Fruit fly (Drosophila melanogaster): ENCODE data around the gene CG4080.

dm6 chr3L:9438858-9439257 lies 39.8 kb upstream of the CG4080 start:
- TF ChIP-seq rib (GFP tag; IDR thresholded peaks at IDR 0.05), result no peak
- no peak for TF ChIP-seq CrebB (tag; optimal IDR thresholded peaks at IDR 0.05)
- TF ChIP-seq wek (GFP tag; optimal IDR thresholded peaks at IDR 0.05), result no peak
- no peak for TF ChIP-seq CG1529 (GFP tag; optimal IDR thresholded peaks at IDR 0.05)
- no peak for TF ChIP-seq CG12659 (GFP tag; optimal IDR thresholded peaks at IDR 0.05)
- no peak for TF ChIP-seq HLHmδ (GFP tag; optimal IDR thresholded peaks at IDR 0.05)
- TF ChIP-seq E2f2 (GFP tag; IDR thresholded peaks at IDR 0.05), result no peak
- no peak for TF ChIP-seq CG12104 (GFP tag; optimal IDR thresholded peaks at IDR 0.05)
- no peak for TF ChIP-seq Dip3 (GFP tag; optimal IDR thresholded peaks at IDR 0.05)
- no peak for TF ChIP-seq al (GFP tag; IDR thresholded peaks at IDR 0.05)
- no peak for TF ChIP-seq tap (tag; optimal IDR thresholded peaks at IDR 0.05)
- no peak for TF ChIP-seq corto (GFP tag; optimal IDR thresholded peaks at IDR 0.05)
- no peak for TF ChIP-seq Dll (GFP tag; IDR thresholded peaks at IDR 0.05; ENCODE audit: partially characterized antibody)

Data from whole organism, embryonic.